Worm (Caenorhabditis elegans) whole organism, mixed stage, embryonic: ENCODE measurements around the gene Y53G8AM.6.
A peak's percentile ranks its signal among the peaks of the same experiment; 100 is the strongest.

Source experiments
- blmp-1 ChIP-seq: fragments of 150-350 bp; optimal IDR thresholded peaks from 2 replicates; lab custom pipeline; 2014; ENCODE audit warnings: missing biosample characterization, missing genetic modification characterization
- ceh-83 ChIP-seq: fragments of 200-800 bp; sonication (Bioruptor generic); optimal IDR thresholded peaks from 2 replicates; lab custom pipeline; 2018; ENCODE audit warnings: mild to moderate bottlenecking, missing genetic modification characterization, missing compliant biosample characterization
- lin-13 ChIP-seq: fragments of 150-350 bp; optimal IDR thresholded peaks from 2 replicates; lab custom pipeline; 2014; ENCODE audit warnings: missing biosample characterization, missing genetic modification characterization
- lsy-2 ChIP-seq: fragments of 150-350 bp; optimal IDR thresholded peaks from 2 replicates; lab custom pipeline; 2014; ENCODE audit warnings: missing biosample characterization, missing genetic modification characterization
- mls-2 ChIP-seq: sonication (generic microtip); optimal IDR thresholded peaks from 2 replicates; lab custom pipeline; 2016; ENCODE audit warnings: mild to moderate bottlenecking, missing genetic modification characterization, moderate library complexity, missing compliant biosample characterization
- nhr-237 ChIP-seq: fragments of 150-350 bp; optimal IDR thresholded peaks from 2 replicates; lab custom pipeline; 2014; ENCODE audit warnings: missing biosample characterization, missing genetic modification characterization
- nhr-28 ChIP-seq: fragments of 150-350 bp; optimal IDR thresholded peaks from 2 replicates; lab custom pipeline; 2014; ENCODE audit warnings: missing biosample characterization, missing genetic modification characterization
- sem-2 ChIP-seq: fragments of 200-800 bp; sonication (Bioruptor generic); optimal IDR thresholded peaks from 2 replicates; lab custom pipeline; 2018; ENCODE audit warnings: mild to moderate bottlenecking, missing genetic modification characterization, missing compliant biosample characterization
- snpc-4 ChIP-seq: fragments of 150-350 bp; optimal IDR thresholded peaks from 2 replicates; lab custom pipeline; 2014; ENCODE audit warnings: missing biosample characterization, missing genetic modification characterization
- sptf-1 ChIP-seq: sonication (generic microtip); optimal IDR thresholded peaks from 2 replicates; lab custom pipeline; 2017; ENCODE audit warnings: mild to moderate bottlenecking, missing genetic modification characterization, moderate library complexity, missing compliant biosample characterization
- unc-62 ChIP-seq: fragments of 150-350 bp; optimal IDR thresholded peaks from 2 replicates; lab custom pipeline; 2014; ENCODE audit warnings: missing biosample characterization, missing genetic modification reagents, missing genetic modification characterization
- ztf-11 ChIP-seq: fragments of 150-350 bp; optimal IDR thresholded peaks from 2 replicates; lab custom pipeline; 2014; ENCODE audit warnings: missing biosample characterization, missing genetic modification characterization

DNA sequence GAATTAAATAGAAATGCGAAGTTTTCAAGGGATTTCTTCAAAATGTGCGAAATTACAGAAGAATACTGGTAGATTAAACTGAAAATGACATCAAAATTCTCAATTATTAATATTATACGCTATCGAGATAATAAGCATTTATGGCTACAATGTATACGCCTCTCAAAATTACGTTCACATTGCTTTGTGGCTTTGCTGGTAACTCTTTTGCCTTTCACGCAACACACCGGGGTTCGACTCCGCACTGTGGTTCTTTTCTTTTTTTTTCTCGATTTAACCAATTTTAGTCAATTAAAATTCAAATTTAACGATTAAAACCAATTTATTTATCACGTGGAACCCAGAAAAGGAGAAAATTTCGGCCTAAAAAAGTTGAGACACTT lies 10.6 kb downstream of the Y53G8AM.6 start:
- TF ChIP-seq unc-62 (GFP tag; lab: Kevin White, UChicago) (no peak), ztf-11 (no peak), nhr-28 (tag; lab: Kevin White, UChicago) (no peak), ceh-83 (GFP tag; lab: Kevin White, UChicago) (no peak), sptf-1 (no peak), sem-2 (no peak), lsy-2 (tag; lab: Kevin White, UChicago) (no peak), snpc-4 (tag; lab: Kevin White, UChicago) (no peak), nhr-237 (tag; lab: Kevin White, UChicago) (no peak), lin-13 (tag; lab: Kevin White, UChicago) (no peak), blmp-1 (no peak), mls-2 (tag; lab: Kevin White, UChicago) (peak; percentile 37)
